Fruit fly (Drosophila melanogaster) whole organism: Measurements from ENCODE around the gene Bub3.

Source experiments
- CG8478 ChIP-seq: fragments of >200 bp; optimal IDR thresholded peaks from 2 replicates; lab custom pipeline; 2018; ENCODE audit warnings: inconsistent platforms
- Dll ChIP-seq: fragments of >200 bp; optimal IDR thresholded peaks from 2 replicates; lab custom pipeline; 2017
- EcR ChIP-seq, 2 experiments: fragments of >200 bp; optimal IDR thresholded peaks; 2 replicates each; lab custom pipeline; 2017; ENCODE audit warnings: missing biosample characterization in 2 of 2, missing genetic modification characterization in 2 of 2, missing genetic modification reagents in 2 of 2
- pan ChIP-seq: fragments of >200 bp; optimal IDR thresholded peaks from 2 replicates; lab custom pipeline; 2017
- psq ChIP-seq: fragments of >200 bp; optimal IDR thresholded peaks from 2 replicates; lab custom pipeline; 2017
- usp ChIP-seq: fragments of >200 bp; optimal IDR thresholded peaks from 2 replicates; lab custom pipeline; 2017; ENCODE audit warnings: missing biosample characterization, missing genetic modification characterization, mixed read lengths

DNA sequence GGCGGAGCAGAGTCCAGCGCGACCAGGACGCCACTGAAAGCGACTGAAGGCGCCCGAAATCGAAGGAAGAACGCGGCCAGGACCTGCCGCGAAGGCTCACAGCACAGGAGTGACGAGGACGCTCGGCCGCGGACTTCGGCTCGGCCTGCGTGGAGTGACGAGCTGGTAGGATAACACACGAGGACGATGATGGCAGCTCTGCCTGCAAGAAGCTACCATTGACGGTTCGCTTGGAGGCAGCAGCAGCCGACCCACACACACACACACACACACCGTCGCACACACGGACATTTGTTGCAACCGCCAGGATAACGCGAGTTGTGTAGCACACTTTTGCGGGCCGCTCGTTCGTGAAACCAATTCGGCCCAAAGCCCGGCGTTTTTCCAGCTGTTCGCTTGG, 15.3 kb downstream of the Bub3 start, which contains the start of gene Dop1R2:
- no peak for TF ChIP-seq pan
- TF ChIP-seq Dll (lab: Kevin White, UChicago): no peak
- no peak for TF ChIP-seq psq (lab: Kevin White, UChicago)
- TF ChIP-seq EcR (GFP tag; optimal IDR thresholded peaks at IDR 0.05; lab: Kevin White, UChicago): no peak
- no peak for TF ChIP-seq CG8478 (lab: Kevin White, UChicago)
- TF ChIP-seq usp (GFP tag; lab: Kevin White, UChicago): no peak
